Fruit fly (Drosophila melanogaster) whole organism, pupa: Measurements from ENCODE around the gene CG14369.

Source experiments
- CG10348 ChIP-seq: fragments of 200-800 bp; sonication (Bioruptor generic); IDR thresholded peaks from 2 replicates; pipeline ENCODE4 v1.3.6; 2022; ENCODE audit warnings: missing biosample characterization, missing genetic modification characterization
- CG13204 ChIP-seq: fragments of 200-800 bp; sonication (Bioruptor generic); optimal IDR thresholded peaks from 2 replicates; lab custom pipeline; 2018; ENCODE audit warnings: missing biosample characterization, mild to moderate bottlenecking, missing genetic modification characterization, moderate library complexity
- CG14655 ChIP-seq: fragments of 200-800 bp; sonication (Bioruptor generic); optimal IDR thresholded peaks from 3 replicates; lab custom pipeline; 2017; ENCODE audit warnings: mild to moderate bottlenecking, missing biosample characterization, missing genetic modification reagents, missing genetic modification characterization
- CG15710 ChIP-seq: fragments of 200-800 bp; sonication (Bioruptor generic); optimal IDR thresholded peaks from 2 replicates; lab custom pipeline; 2018; ENCODE audit warnings: missing biosample characterization, mild to moderate bottlenecking, missing genetic modification characterization, moderate library complexity
- CG32121 ChIP-seq: fragments of 200-800 bp; sonication (Bioruptor generic); IDR thresholded peaks from 2 replicates; pipeline ENCODE4 v1.3.6; 2022; ENCODE audit warnings: missing biosample characterization, missing genetic modification characterization
- CG34367 ChIP-seq: fragments of 200-800 bp; sonication (Bioruptor generic); optimal IDR thresholded peaks from 2 replicates; lab custom pipeline; 2018; ENCODE audit warnings: missing biosample characterization, mild to moderate bottlenecking, missing genetic modification characterization
- CG4496 ChIP-seq: fragments of 200-800 bp; sonication (Bioruptor generic); IDR thresholded peaks from 3 replicates; pipeline ENCODE4 v1.3.6; 2022; ENCODE audit warnings: missing biosample characterization, missing genetic modification characterization
- EcR ChIP-seq: fragments of 200-800 bp; sonication (Bioruptor generic); optimal IDR thresholded peaks from 3 replicates; lab custom pipeline; 2019; ENCODE audit warnings: missing biosample characterization, missing genetic modification characterization, mild to moderate bottlenecking, moderate library complexity, missing genetic modification reagents
- Pif1B ChIP-seq: fragments of 200-800 bp; sonication (Bioruptor generic); optimal IDR thresholded peaks from 3 replicates; lab custom pipeline; 2016; ENCODE audit warnings: missing biosample characterization, missing genetic modification characterization
- Snoo ChIP-seq: fragments of 200-800 bp; sonication (Bioruptor generic); optimal IDR thresholded peaks from 3 replicates; lab custom pipeline; 2017; ENCODE audit warnings: missing biosample characterization, mild to moderate bottlenecking, missing genetic modification characterization, inconsistent platforms
- gl ChIP-seq: fragments of 200-800 bp; sonication (Bioruptor generic); optimal IDR thresholded peaks from 2 replicates; lab custom pipeline; 2018; ENCODE audit warnings: missing biosample characterization, mild to moderate bottlenecking, missing genetic modification characterization

DNA sequence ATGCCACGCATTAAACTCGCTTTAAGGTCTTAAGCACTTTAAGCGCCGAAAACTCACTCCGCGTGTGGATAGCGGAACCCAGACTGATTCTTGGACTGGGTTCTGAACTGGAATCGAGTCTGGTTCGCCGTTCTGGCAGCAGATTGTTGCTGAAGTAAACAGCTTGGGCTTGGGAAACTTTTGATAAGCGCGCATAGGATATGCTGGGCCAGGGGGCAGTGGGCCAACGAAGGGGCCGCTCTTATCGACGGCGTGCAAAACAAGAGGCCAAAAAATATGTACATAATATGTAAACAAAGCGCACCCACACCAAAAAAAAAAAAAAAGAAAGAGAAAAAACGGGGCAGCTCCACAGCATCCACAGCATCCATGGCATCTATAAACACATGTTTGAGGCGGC lies 47.2 kb downstream of the CG14369 start, which contains the start of gene CG31337:
- TF ChIP-seq CG32121 (GFP tag; lab: Robert Waterston, UW) (no peak), Pif1B (no peak), CG14655 (GFP tag; lab: Kevin White, UChicago) (no peak), CG15710 (tag; lab: Kevin White, UChicago) (no peak), CG34367 (tag; lab: Kevin White, UChicago) (no peak), CG4496 (GFP tag; lab: Robert Waterston, UW) (no peak), EcR (no peak), Snoo (tag; lab: Kevin White, UChicago) (no peak), CG13204 (GFP tag; lab: Kevin White, UChicago) (no peak), gl (tag; lab: Kevin White, UChicago) (no peak), CG10348 (GFP tag; lab: Robert Waterston, UW) (no peak)
